Fruit fly (Drosophila melanogaster) whole organism, wandering third instar larva: ENCODE measurements around the gene RpL32.
A peak's percentile ranks its signal among the peaks of the same experiment; 100 is the strongest.

ENCODE experiments used
- Abd-B ChIP-seq: fragments of >200 bp; optimal IDR thresholded peaks from 2 replicates; lab custom pipeline; 2017; ENCODE audit warnings: missing biosample characterization, missing genetic modification characterization
- CG32264 ChIP-seq: fragments of 200-800 bp; sonication (Bioruptor generic); optimal IDR thresholded peaks from 2 replicates; lab custom pipeline; 2016; ENCODE audit warnings: missing biosample characterization, missing genetic modification characterization
- CG9705 ChIP-seq: fragments of 200-800 bp; sonication (Bioruptor generic); optimal IDR thresholded peaks from 2 replicates; lab custom pipeline; 2018; ENCODE audit warnings: missing biosample characterization, mild to moderate bottlenecking, missing genetic modification characterization
- CrebA ChIP-seq: fragments of 200-800 bp; sonication (Bioruptor generic); optimal IDR thresholded peaks from 2 replicates; lab custom pipeline; 2016; ENCODE audit warnings: missing biosample characterization, mild to moderate bottlenecking, missing genetic modification characterization, borderline replicate concordance
- Dfd ChIP-seq: fragments of >200 bp; optimal IDR thresholded peaks from 2 replicates; lab custom pipeline; 2017; ENCODE audit warnings: missing biosample characterization, missing genetic modification characterization
- Dif ChIP-seq: fragments of 200-275, 200-300 bp; sonication (Bioruptor generic); optimal IDR thresholded peaks from 2 replicates; lab custom pipeline; 2018; ENCODE audit warnings: missing biosample characterization, missing genetic modification characterization; ENCODE audit not compliant: partially characterized antibody
- GATAd ChIP-seq: sonication (Bioruptor generic); optimal IDR thresholded peaks from 2 replicates; lab custom pipeline; 2016; ENCODE audit warnings: missing biosample characterization, missing genetic modification characterization
- HLH106 ChIP-seq: fragments of 200-800 bp; optimal IDR thresholded peaks from 3 replicates; lab custom pipeline; 2019; ENCODE audit warnings: missing biosample characterization, mild to moderate bottlenecking, missing genetic modification characterization, moderate library complexity
- Hnf4 ChIP-seq: fragments of 200-800 bp; sonication (Bioruptor generic); optimal IDR thresholded peaks from 2 replicates; lab custom pipeline; 2016; ENCODE audit warnings: missing biosample characterization, mild to moderate bottlenecking, missing genetic modification characterization
- Hr78 ChIP-seq: fragments of >200 bp; optimal IDR thresholded peaks from 2 replicates; lab custom pipeline; 2017; ENCODE audit warnings: missing biosample characterization, missing genetic modification characterization
- Hr83 ChIP-seq: fragments of 200-300 bp; sonication (Bioruptor generic); optimal IDR thresholded peaks from 2 replicates; lab custom pipeline; 2016; ENCODE audit warnings: missing biosample characterization, mild to moderate bottlenecking, missing genetic modification characterization, moderate library complexity; ENCODE audit not compliant: poor library complexity, severe bottlenecking
- Jra ChIP-seq: sonication (Bioruptor generic); optimal IDR thresholded peaks from 2 replicates; lab custom pipeline; 2016; ENCODE audit warnings: missing biosample characterization, missing genetic modification characterization
- Mio ChIP-seq: sonication (Bioruptor generic); optimal IDR thresholded peaks from 2 replicates; lab custom pipeline; 2016; ENCODE audit warnings: missing biosample characterization, missing genetic modification characterization
- Myc ChIP-seq: fragments of >200 bp; optimal IDR thresholded peaks from 2 replicates; lab custom pipeline; 2017
- N ChIP-seq: fragments of >200 bp; optimal IDR thresholded peaks from 2 replicates; lab custom pipeline; 2018; ENCODE audit warnings: missing biosample characterization, missing external identifiers, missing genetic modification characterization
- OdsH ChIP-seq: fragments of 200-800 bp; sonication (Bioruptor generic); optimal IDR thresholded peaks from 2 replicates; lab custom pipeline; 2016; ENCODE audit warnings: missing biosample characterization, mild to moderate bottlenecking, missing genetic modification characterization
- Rel ChIP-seq, 2 experiments: fragments of 200-800 bp; sonication (Bioruptor generic) in 1 of 2; optimal IDR thresholded peaks; 2 replicates in 1 of 2; 3 replicates in 1 of 2; lab custom pipeline; 2016 to 2019; ENCODE audit warnings: mild to moderate bottlenecking in 2 of 2, missing biosample characterization in 2 of 2, missing genetic modification characterization in 2 of 2, moderate library complexity in 1 of 2
- Sp1 ChIP-seq: fragments of 200-800 bp; sonication (Bioruptor generic); optimal IDR thresholded peaks from 3 replicates; lab custom pipeline; 2019; ENCODE audit warnings: missing biosample characterization, mild to moderate bottlenecking, missing genetic modification characterization, moderate library complexity
- Vsx2 ChIP-seq: fragments of 200-300, 225-300 bp; sonication (Bioruptor generic); optimal IDR thresholded peaks from 2 replicates; lab custom pipeline; 2018; ENCODE audit warnings: missing biosample characterization, missing genetic modification characterization; ENCODE audit not compliant: partially characterized antibody
- br ChIP-seq: fragments of 200-800 bp; sonication (Bioruptor generic); optimal IDR thresholded peaks from 2 replicates; lab custom pipeline; 2016; ENCODE audit warnings: missing biosample characterization, missing genetic modification characterization
- brk ChIP-seq: fragments of 200-800 bp; sonication (Bioruptor generic); optimal IDR thresholded peaks from 2 replicates; lab custom pipeline; 2016; ENCODE audit warnings: missing biosample characterization, mild to moderate bottlenecking, missing genetic modification characterization
- dl ChIP-seq, 2 experiments: fragments of 175-275, 200-275 bp in 1 of 2; fragments of 200-275 bp in 1 of 2; sonication (Bioruptor generic); optimal IDR thresholded peaks; lab custom pipeline; 2018; ENCODE audit warnings: mild to moderate bottlenecking in 2 of 2, missing biosample characterization in 2 of 2, missing genetic modification characterization in 2 of 2, moderate library complexity in 2 of 2; ENCODE audit not compliant: partially characterized antibody in 2 of 2, insufficient read depth in 1 of 2
- dmrt93B ChIP-seq: fragments of 200-800 bp; sonication (Bioruptor generic); optimal IDR thresholded peaks from 2 replicates; lab custom pipeline; 2018; ENCODE audit warnings: missing biosample characterization, mild to moderate bottlenecking, missing genetic modification characterization
- ey ChIP-seq: fragments of 200-800 bp; sonication (Bioruptor generic); optimal IDR thresholded peaks from 2 replicates; lab custom pipeline; 2016; ENCODE audit warnings: missing biosample characterization, missing genetic modification characterization
- foxo ChIP-seq, 2 experiments: fragments of 200-800 bp; sonication (Bioruptor generic); optimal IDR thresholded peaks; 2 replicates in 1 of 2; 3 replicates in 1 of 2; lab custom pipeline; 2016 to 2017; ENCODE audit warnings: missing biosample characterization in 2 of 2, missing genetic modification characterization in 2 of 2
- h ChIP-seq: fragments of 200-800 bp; sonication (Bioruptor generic); optimal IDR thresholded peaks from 3 replicates; lab custom pipeline; 2016; ENCODE audit warnings: missing biosample characterization, mild to moderate bottlenecking, missing genetic modification characterization
- jim ChIP-seq: fragments of 175-275, 200-325 bp; sonication (Bioruptor generic); optimal IDR thresholded peaks from 2 replicates; lab custom pipeline; 2016; ENCODE audit warnings: missing biosample characterization, mild to moderate bottlenecking, missing genetic modification characterization
- lola ChIP-seq: fragments of >200 bp; optimal IDR thresholded peaks from 2 replicates; lab custom pipeline; 2017; ENCODE audit warnings: missing biosample characterization, missing genetic modification characterization
- pan ChIP-seq: fragments of >200 bp; optimal IDR thresholded peaks from 2 replicates; lab custom pipeline; 2017
- psq ChIP-seq: fragments of 200-800 bp; sonication (Bioruptor generic); optimal IDR thresholded peaks from 3 replicates; lab custom pipeline; 2017; ENCODE audit warnings: missing biosample characterization, mild to moderate bottlenecking, missing genetic modification characterization, moderate library complexity
- rgr ChIP-seq: fragments of 200-800 bp; sonication (Bioruptor generic); optimal IDR thresholded peaks from 3 replicates; lab custom pipeline; 2016; ENCODE audit warnings: missing biosample characterization, mild to moderate bottlenecking, missing genetic modification characterization
- sage ChIP-seq: fragments of 200-800 bp; sonication (Bioruptor generic); optimal IDR thresholded peaks from 2 replicates; lab custom pipeline; 2016; ENCODE audit warnings: missing biosample characterization, mild to moderate bottlenecking, missing genetic modification characterization
- sv ChIP-seq: fragments of 200-800 bp; sonication (Bioruptor generic); optimal IDR thresholded peaks from 3 replicates; lab custom pipeline; 2016; ENCODE audit warnings: missing biosample characterization, missing genetic modification characterization
- tai ChIP-seq: sonication (Bioruptor generic); optimal IDR thresholded peaks from 2 replicates; lab custom pipeline; 2016; ENCODE audit warnings: missing biosample characterization, missing genetic modification characterization
- usp ChIP-seq: fragments of >200 bp; optimal IDR thresholded peaks from 2 replicates; lab custom pipeline; 2017; ENCODE audit warnings: missing biosample characterization, missing genetic modification characterization
- woc ChIP-seq: sonication (Bioruptor generic); optimal IDR thresholded peaks from 2 replicates; lab custom pipeline; 2016; ENCODE audit warnings: missing biosample characterization, mild to moderate bottlenecking, missing genetic modification characterization

Gene RpL32

DNA sequence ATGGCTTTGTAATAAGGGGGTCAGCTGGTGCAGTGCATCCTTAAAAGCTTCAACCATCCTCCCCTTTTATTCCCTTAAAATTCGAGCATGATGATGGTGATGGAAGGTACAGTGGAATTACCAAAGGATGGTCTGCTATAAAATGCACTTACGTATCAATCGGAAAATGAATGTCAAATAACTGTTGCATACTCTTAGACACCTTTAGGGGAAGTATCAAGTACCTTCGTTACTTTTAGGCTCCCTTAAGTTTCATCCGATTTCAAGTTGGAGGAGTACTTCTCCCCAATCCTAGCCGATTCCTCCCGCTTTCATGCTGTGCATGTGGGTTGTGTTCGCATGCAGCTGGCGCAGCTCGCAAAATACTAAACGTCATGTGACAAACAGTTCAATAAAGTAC is 24.2 kb upstream of the RpL32 start:
- no peak for TF ChIP-seq usp (GFP tag; lab: Kevin White, UChicago)
- TF ChIP-seq N (GFP tag; lab: Kevin White, UChicago): no peak
- TF ChIP-seq jim (GFP tag; lab: Kevin White, UChicago): no peak
- no peak for TF ChIP-seq woc
- no peak for TF ChIP-seq psq (GFP tag; lab: Kevin White, UChicago)
- no peak for TF ChIP-seq CrebA (GFP tag; lab: Kevin White, UChicago)
- no peak for TF ChIP-seq Vsx2
- TF ChIP-seq foxo (GFP tag; optimal IDR thresholded peaks at IDR 0.05; lab: Kevin White, UChicago): no peak
- no peak for TF ChIP-seq Mio (GFP tag; lab: Kevin White, UChicago)
- TF ChIP-seq ey (GFP tag; lab: Kevin White, UChicago): no peak
- TF ChIP-seq CG32264 (GFP tag; lab: Kevin White, UChicago): no peak
- TF ChIP-seq pan: no peak
- TF ChIP-seq CG9705 (GFP tag; lab: Kevin White, UChicago): no peak
- TF ChIP-seq Jra (GFP tag; lab: Kevin White, UChicago): no peak
- TF ChIP-seq lola (GFP tag; lab: Kevin White, UChicago): no peak
- TF ChIP-seq br (GFP tag; lab: Kevin White, UChicago): no peak
- TF ChIP-seq dmrt93B (GFP tag; lab: Kevin White, UChicago): no peak
- TF ChIP-seq brk (GFP tag; lab: Kevin White, UChicago): no peak
- no peak for TF ChIP-seq tai (GFP tag; lab: Kevin White, UChicago)

- no peak for TF ChIP-seq CG9705 (GFP tag; lab: Kevin White, UChicago)
- no peak for TF ChIP-seq lola (GFP tag; lab: Kevin White, UChicago)
- TF ChIP-seq ey (GFP tag; lab: Kevin White, UChicago): no peak
- TF ChIP-seq GATAd (GFP tag; lab: Kevin White, UChicago): no peak
Measured at dm6 chr3R:30066004-30066403, 20.0 kb upstream of the RpL32 start.

- no peak for TF ChIP-seq jim (GFP tag; lab: Kevin White, UChicago)
- no peak for TF ChIP-seq HLH106 (tag; lab: Kevin White, UChicago)
- TF ChIP-seq Rel (GFP tag; optimal IDR thresholded peaks at IDR 0.05; lab: Kevin White, UChicago): no peak
- no peak for TF ChIP-seq Rel (tag; optimal IDR thresholded peaks at IDR 0.05; lab: Kevin White, UChicago)
- no peak for TF ChIP-seq sv
- no peak for TF ChIP-seq rgr (GFP tag; lab: Kevin White, UChicago)
- TF ChIP-seq psq (GFP tag; lab: Kevin White, UChicago): no peak
- TF ChIP-seq Abd-B: no peak
- no peak for TF ChIP-seq N (GFP tag; lab: Kevin White, UChicago)
Measured at dm6 chr3R:30063704-30064103, 17.7 kb upstream of the RpL32 start.

DNA sequence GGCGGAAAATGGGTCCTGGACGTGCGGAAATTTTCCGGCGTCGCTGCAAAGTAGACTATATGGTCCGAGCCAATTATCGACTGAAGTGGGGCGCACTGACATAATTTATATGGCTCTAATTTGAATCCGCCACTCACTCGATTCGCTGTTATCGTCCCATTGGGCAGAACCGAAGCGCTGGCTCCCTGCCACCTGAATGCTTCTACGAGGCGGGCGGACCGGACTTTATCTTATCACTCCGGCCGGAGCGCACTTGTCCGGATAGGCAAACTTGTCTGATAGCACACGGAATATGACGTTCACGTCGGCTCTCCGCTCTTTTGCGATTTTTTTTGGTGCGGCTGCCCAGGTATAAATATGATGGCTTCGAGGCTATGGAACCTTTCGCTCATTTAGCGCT is 16.6 kb upstream of the RpL32 start:
- TF ChIP-seq Dfd (GFP tag; lab: Kevin White, UChicago) (no peak), br (GFP tag; lab: Kevin White, UChicago) (peak; percentile 7), brk (GFP tag; lab: Kevin White, UChicago) (no peak), h (peak; percentile 84)

dm6 chr3R:30061980-30062379 is 16.0 kb upstream of the RpL32 start:
- TF ChIP-seq Rel (GFP tag; optimal IDR thresholded peaks at IDR 0.05; lab: Kevin White, UChicago): no peak
- no peak for TF ChIP-seq Rel (tag; optimal IDR thresholded peaks at IDR 0.05; lab: Kevin White, UChicago)
- TF ChIP-seq N (GFP tag; lab: Kevin White, UChicago): no peak

DNA sequence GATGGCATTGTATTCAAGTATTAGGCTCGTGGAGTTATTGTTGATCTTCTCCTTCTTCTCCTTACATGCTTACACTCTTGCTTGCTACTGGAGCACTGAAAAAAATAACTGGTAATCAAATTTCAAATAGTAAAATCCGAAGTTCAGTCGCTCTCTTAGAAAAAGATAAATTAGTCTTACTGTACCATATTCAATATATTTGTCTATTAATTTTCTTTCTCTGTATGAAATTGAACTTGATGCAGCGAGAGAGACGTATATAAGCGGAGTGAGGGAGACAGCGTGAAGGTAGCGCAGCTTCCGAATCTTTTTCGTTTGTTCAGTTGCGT is 15.2 kb upstream of the RpL32 start:
- peak; percentile 79 for TF ChIP-seq brk (GFP tag; lab: Kevin White, UChicago)
- peak; percentile 60 for TF ChIP-seq GATAd (GFP tag; lab: Kevin White, UChicago)
- TF ChIP-seq lola (GFP tag; lab: Kevin White, UChicago): no peak
- no peak for TF ChIP-seq Myc (lab: Kevin White, UChicago)
- peak; percentile 88 for TF ChIP-seq OdsH (GFP tag; lab: Kevin White, UChicago)
- TF ChIP-seq ey (GFP tag; lab: Kevin White, UChicago): peak; percentile 93
- peak; percentile 22 for TF ChIP-seq Mio (GFP tag; lab: Kevin White, UChicago)
- peak; percentile 87 for TF ChIP-seq woc
- no peak for TF ChIP-seq dl (GFP tag; optimal IDR thresholded peaks at IDR 0.05; lab: Kevin White, UChicago; ENCODE audit: insufficient read depth in 1 of 2, partially characterized antibody in 2 of 2)
- no peak for TF ChIP-seq Dfd (GFP tag; lab: Kevin White, UChicago)
- TF ChIP-seq pan: no peak
- TF ChIP-seq Jra (GFP tag; lab: Kevin White, UChicago): peak; percentile 88
- TF ChIP-seq Rel (GFP tag; optimal IDR thresholded peaks at IDR 0.05; lab: Kevin White, UChicago): peak; percentile 37
- TF ChIP-seq Rel (tag; optimal IDR thresholded peaks at IDR 0.05; lab: Kevin White, UChicago): peak; percentile 47
- no peak for TF ChIP-seq jim (GFP tag; lab: Kevin White, UChicago)
- peak; percentile 89 for TF ChIP-seq Sp1 (GFP tag; lab: Kevin White, UChicago)
- TF ChIP-seq HLH106 (tag; lab: Kevin White, UChicago): peak; percentile 90
- no peak for TF ChIP-seq CrebA (GFP tag; lab: Kevin White, UChicago)
- no peak for TF ChIP-seq N (GFP tag; lab: Kevin White, UChicago)
- TF ChIP-seq rgr (GFP tag; lab: Kevin White, UChicago): peak; percentile 92
- peak; percentile 58 to 93 for TF ChIP-seq foxo (GFP tag; optimal IDR thresholded peaks at IDR 0.05; lab: Kevin White, UChicago)
- peak; percentile 93 for TF ChIP-seq sage (GFP tag; lab: Kevin White, UChicago)
- TF ChIP-seq Hr78 (GFP tag; lab: Kevin White, UChicago): no peak
- peak; percentile 95 for TF ChIP-seq h
- peak; percentile 87 for TF ChIP-seq psq (GFP tag; lab: Kevin White, UChicago)
- TF ChIP-seq br (GFP tag; lab: Kevin White, UChicago): peak; percentile 93
- peak; percentile 76 for TF ChIP-seq dmrt93B (GFP tag; lab: Kevin White, UChicago)
- no peak for TF ChIP-seq Hr83
- peak; percentile 92 for TF ChIP-seq Hnf4 (GFP tag; lab: Kevin White, UChicago)
- TF ChIP-seq Dif (GFP tag; lab: Kevin White, UChicago): no peak
